Worm (Caenorhabditis elegans): Measurements from ENCODE around the gene srt-14.

Gene srt-14

ce11 chrV:4211521-4211920 lies 44.9 kb downstream of the srt-14 start:
- no peak for TF ChIP-seq tbx-37 (GFP tag; conservative IDR thresholded peaks at IDR 0.05)
- TF ChIP-seq ceh-13 (GFP tag; optimal IDR thresholded peaks at IDR 0.05): no peak
- TF ChIP-seq ama-1 (optimal IDR thresholded peaks at IDR 0.05): no peak
- TF ChIP-seq hnd-1 (tag; optimal IDR thresholded peaks at IDR 0.05): no peak
- TF ChIP-seq F13C5.2 (tag; optimal IDR thresholded peaks at IDR 0.05): no peak
- TF ChIP-seq tbx-11 (GFP tag; IDR thresholded peaks at IDR 0.05): no peak
- TF ChIP-seq pes-1 (GFP tag; IDR thresholded peaks at IDR 0.05): no peak
- TF ChIP-seq hmbx-1 (tag; optimal IDR thresholded peaks at IDR 0.05): no peak
- no peak for TF ChIP-seq tra-4 (tag; optimal IDR thresholded peaks at IDR 0.05)
- TF ChIP-seq flt-1 (GFP tag; IDR thresholded peaks at IDR 0.05): no peak

- TF ChIP-seq hmbx-1 (tag; optimal IDR thresholded peaks at IDR 0.05) (no peak), ama-1 (optimal IDR thresholded peaks at IDR 0.05) (no peak), ceh-13 (GFP tag; optimal IDR thresholded peaks at IDR 0.05) (no peak), sea-1 (GFP tag; conservative IDR thresholded peaks at IDR 0.05) (no peak), pes-1 (GFP tag; IDR thresholded peaks at IDR 0.05) (no peak), tra-4 (tag; optimal IDR thresholded peaks at IDR 0.05) (no peak), hnd-1 (tag; optimal IDR thresholded peaks at IDR 0.05) (no peak), ets-7 (tag; optimal IDR thresholded peaks at IDR 0.05) (no peak), tbx-37 (GFP tag; conservative IDR thresholded peaks at IDR 0.05) (no peak), hmg-4 (GFP tag; optimal IDR thresholded peaks at IDR 0.05) (no peak), flt-1 (GFP tag; IDR thresholded peaks at IDR 0.05) (no peak), aly-1 (tag; optimal IDR thresholded peaks at IDR 0.05) (no peak), scrt-1 (GFP tag; IDR thresholded peaks at IDR 0.05) (no peak), F13C5.2 (tag; optimal IDR thresholded peaks at IDR 0.05) (no peak), tbx-11 (GFP tag; IDR thresholded peaks at IDR 0.05) (no peak)
Measured at ce11 chrV:4204421-4204820, 52.0 kb downstream of the srt-14 start, which contains the start of gene H43I07.1. Gene H43I07.1, plus strand, starts transcription at chrV:4204721.
